Worm (Caenorhabditis elegans): ENCODE measurements around the gene nhr-27.

DNA sequence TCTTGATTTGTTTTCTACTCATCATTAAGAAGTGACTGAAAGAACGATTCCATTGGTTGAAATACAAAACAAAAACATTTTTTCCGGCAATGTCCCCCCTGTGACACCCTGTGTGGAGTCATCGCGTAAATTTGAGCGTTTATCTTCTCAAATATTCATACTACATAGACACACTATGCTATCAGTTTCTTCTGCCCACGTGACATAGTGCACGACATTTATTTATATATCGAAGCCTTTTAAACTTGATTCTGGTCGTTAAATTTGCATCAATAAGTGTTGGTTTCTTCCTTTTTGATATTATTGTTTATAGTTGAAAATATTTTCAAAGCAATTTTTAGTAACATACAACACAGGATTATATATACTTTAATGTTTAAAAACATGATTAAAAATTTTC, 49.1 kb downstream of the nhr-27 start:
- TF ChIP-seq dao-5 (tag; optimal IDR thresholded peaks at IDR 0.05) (no peak), W03F9.2 (tag; optimal IDR thresholded peaks at IDR 0.05) (no peak), him-1 (tag; optimal IDR thresholded peaks at IDR 0.05) (no peak)
